Fruit fly (Drosophila melanogaster): ENCODE results near the gene CG11504.

The CG11504 gene

DNA sequence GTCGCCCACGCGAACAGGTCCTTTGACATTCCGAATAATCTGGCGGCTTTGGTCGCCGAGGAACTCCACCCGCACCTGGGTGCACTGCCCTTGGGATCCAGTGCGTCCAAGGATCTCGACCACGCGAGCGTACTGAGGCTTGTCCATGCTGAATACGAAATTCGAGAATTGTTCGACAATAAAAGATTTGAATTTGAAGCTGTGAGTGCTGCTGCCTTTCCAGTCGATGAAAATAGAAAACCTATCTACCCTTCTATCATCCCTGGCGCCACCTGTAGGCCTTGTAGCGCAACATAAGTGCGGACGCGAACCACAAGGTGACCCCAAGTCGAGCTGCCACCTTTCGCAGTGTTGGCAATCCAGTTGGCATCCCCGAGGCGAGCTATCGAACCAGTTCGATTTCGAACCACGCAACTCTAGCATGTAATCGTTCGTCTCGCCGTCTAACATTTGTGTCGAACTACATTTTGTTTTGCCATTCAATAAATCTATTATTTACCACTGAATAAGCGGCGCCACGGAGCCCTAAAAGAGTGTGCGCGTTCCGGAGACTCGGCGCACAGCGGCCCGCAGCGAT is 24.8 kb downstream of the CG11504 start, which contains the start of the genes RpS28a and Axn (continued):
- no peak for TF ChIP-seq jigr1 (GFP tag; IDR thresholded peaks at IDR 0.05)
- peak; percentile 14; the same call in 1 of the 3 replicates for TF ChIP-seq HLH4C (GFP tag; IDR thresholded peaks at IDR 0.05; ENCODE audit: partially characterized antibody)
- TF ChIP-seq Taf1 (GFP tag; IDR thresholded peaks at IDR 0.05) = no peak
- no peak for TF ChIP-seq run (tag; optimal IDR thresholded peaks at IDR 0.05)
- TF ChIP-seq Ada2b (GFP tag; IDR thresholded peaks at IDR 0.05) = no peak
- peak; percentile 85 for TF ChIP-seq pita (GFP tag; optimal IDR thresholded peaks at IDR 0.05)
- no peak for TF ChIP-seq usp (GFP tag; optimal IDR thresholded peaks at IDR 0.05)
- peak; percentile 33; the same call in 1 of the 2 replicates for TF ChIP-seq onecut (GFP tag; IDR thresholded peaks at IDR 0.05)
- peak; percentile 59 for TF ChIP-seq CG32532 (GFP tag; IDR thresholded peaks at IDR 0.05)
- peak; percentile 41 for TF ChIP-seq CG14710 (tag; optimal IDR thresholded peaks at IDR 0.05)
- no peak; the same call in 2 of the 3 replicates for TF ChIP-seq CG17361 (GFP tag; IDR thresholded peaks at IDR 0.05)
- no peak for TF ChIP-seq CG2678 (tag; optimal IDR thresholded peaks at IDR 0.05)
- TF ChIP-seq CG15514 (GFP tag; optimal IDR thresholded peaks at IDR 0.05) = peak; percentile 100
- no peak for TF ChIP-seq CG12391 (tag; optimal IDR thresholded peaks at IDR 0.05)
- no peak for TF ChIP-seq caup (GFP tag; optimal IDR thresholded peaks at IDR 0.05; ENCODE audit: severe bottlenecking)
- peak; percentile 58 for TF ChIP-seq YL-1 (GFP tag; optimal IDR thresholded peaks at IDR 0.05)
- no peak for TF ChIP-seq CG18476 (GFP tag; optimal IDR thresholded peaks at IDR 0.05)
- no peak; the same call in 1 of the 2 replicates for TF ChIP-seq tna (GFP tag; IDR thresholded peaks at IDR 0.05; ENCODE audit: partially characterized antibody)
- no peak for TF ChIP-seq CG18011 (GFP tag; optimal IDR thresholded peaks at IDR 0.05)
- TF ChIP-seq Awh (GFP tag; IDR thresholded peaks at IDR 0.05) = no peak
- TF ChIP-seq CG17186 (GFP tag; optimal IDR thresholded peaks at IDR 0.05) = no peak
- TF ChIP-seq HLH3B (GFP tag; IDR thresholded peaks at IDR 0.05) = no peak
- no peak for TF ChIP-seq vfl (GFP tag; optimal IDR thresholded peaks at IDR 0.05)
- TF ChIP-seq Nf-YC (tag; optimal IDR thresholded peaks at IDR 0.05) = no peak
- peak; percentile 98 for TF ChIP-seq ftz-f1 (GFP tag; optimal IDR thresholded peaks at IDR 0.05)
- TF ChIP-seq salm (tag; optimal IDR thresholded peaks at IDR 0.05) = no peak
- TF ChIP-seq al (GFP tag; IDR thresholded peaks at IDR 0.05) = no peak
- no peak for TF ChIP-seq gce (GFP tag; IDR thresholded peaks at IDR 0.05)
- peak; percentile 44 for TF ChIP-seq CG12659 (GFP tag; optimal IDR thresholded peaks at IDR 0.05)
- TF ChIP-seq nerfin-1 (tag; optimal IDR thresholded peaks at IDR 0.05) = no peak
- no peak for TF ChIP-seq CG15011 (GFP tag; optimal IDR thresholded peaks at IDR 0.05)
- no peak for TF ChIP-seq CG10565 (GFP tag; optimal IDR thresholded peaks at IDR 0.05)
- TF ChIP-seq CG14860 (GFP tag; IDR thresholded peaks at IDR 0.05; ENCODE audit: partially characterized antibody) = no peak; the same call in 2 of the 3 replicates
- no peak for TF ChIP-seq CG16863 (GFP tag; optimal IDR thresholded peaks at IDR 0.05)
- no peak for TF ChIP-seq CG2199 (GFP tag; IDR thresholded peaks at IDR 0.05)
- TF ChIP-seq nom (GFP tag; optimal IDR thresholded peaks at IDR 0.05) = no peak
- TF ChIP-seq Ets97D (GFP tag; optimal IDR thresholded peaks at IDR 0.05) = peak; percentile 78
- peak; percentile 67 for TF ChIP-seq CG4617 (GFP tag; optimal IDR thresholded peaks at IDR 0.05; ENCODE audit: borderline replicate concordance)
- peak; percentile 54; the same call in 2 of the 3 replicates for TF ChIP-seq knrl (GFP tag; IDR thresholded peaks at IDR 0.05; ENCODE audit: partially characterized antibody)
- no peak for TF ChIP-seq CG12155 (GFP tag; optimal IDR thresholded peaks at IDR 0.05)
- peak; percentile 6 for TF ChIP-seq CG10431 (GFP tag; optimal IDR thresholded peaks at IDR 0.05)
- TF ChIP-seq CG2875 (GFP tag; optimal IDR thresholded peaks at IDR 0.05) = no peak
- TF ChIP-seq Dref (GFP tag; IDR thresholded peaks at IDR 0.05) = peak; percentile 98
- TF ChIP-seq Sin3A (optimal IDR thresholded peaks at IDR 0.05) = peak; percentile 80
- TF ChIP-seq lmd (GFP tag; IDR thresholded peaks at IDR 0.05) = peak; percentile 57; the same call in 1 of the 2 replicates
- peak; percentile 37; the same call in 1 of the 3 replicates for TF ChIP-seq dysf (GFP tag; IDR thresholded peaks at IDR 0.05)
- TF ChIP-seq bsh (GFP tag; optimal IDR thresholded peaks at IDR 0.05) = no peak
- TF ChIP-seq sens-2 (GFP tag; IDR thresholded peaks at IDR 0.05) = no peak
- peak; percentile 0 for TF ChIP-seq dmrt11E (tag; optimal IDR thresholded peaks at IDR 0.05)
- TF ChIP-seq CG1529 (GFP tag; optimal IDR thresholded peaks at IDR 0.05) = no peak
